Worm (Caenorhabditis elegans) whole organism, midembryonic: ENCODE measurements around the gene fbxa-88.

Experiments
- T22C8.4 ChIP-seq: fragments of 200-800 bp; sonication (Bioruptor generic); IDR thresholded peaks from 2 replicates; pipeline ENCODE4 v1.3.6; 2022; ENCODE audit warnings: missing genetic modification characterization, missing compliant biosample characterization
- cog-1 ChIP-seq: sonication (generic microtip); optimal IDR thresholded peaks from 2 replicates; lab custom pipeline; 2016; ENCODE audit warnings: missing genetic modification characterization, missing compliant biosample characterization
- flt-1 ChIP-seq: fragments of 200-800 bp; sonication (Bioruptor generic); IDR thresholded peaks from 2 replicates; pipeline ENCODE4 v1.3.6; 2022; ENCODE audit warnings: missing genetic modification characterization, missing compliant biosample characterization
- klf-2 ChIP-seq: fragments of 200-800 bp; sonication (Bioruptor generic); conservative IDR thresholded peaks from 2 replicates; pipeline ENCODE4 v1.3.6; 2022; ENCODE audit warnings: missing genetic modification reagents, missing genetic modification characterization, missing compliant biosample characterization
- med-1 ChIP-seq: sonication (generic microtip); optimal IDR thresholded peaks from 2 replicates; lab custom pipeline; 2017; ENCODE audit warnings: missing genetic modification characterization, mild to moderate bottlenecking, missing compliant biosample characterization, antibody characterized with exemption, missing genetic modification reagents; ENCODE audit not compliant: insufficient read depth
- ref-1 ChIP-seq: fragments of 200-800 bp; sonication (Bioruptor generic); conservative IDR thresholded peaks from 2 replicates; pipeline ENCODE4 v1.3.6; 2022; ENCODE audit warnings: missing genetic modification reagents, missing genetic modification characterization, missing compliant biosample characterization
- tab-1 ChIP-seq: fragments of 200-800 bp; sonication (Bioruptor generic); IDR thresholded peaks from 2 replicates; pipeline ENCODE4 v1.3.6; 2022; ENCODE audit warnings: missing genetic modification characterization, missing compliant biosample characterization
- ztf-23 ChIP-seq: fragments of 200-800 bp; sonication (Bioruptor generic); IDR thresholded peaks from 2 replicates; pipeline ENCODE4 v1.3.6; 2022; ENCODE audit warnings: missing genetic modification reagents, missing genetic modification characterization, missing compliant biosample characterization
- ztf-29 ChIP-seq: fragments of 200-800 bp; sonication (Bioruptor generic); IDR thresholded peaks from 2 replicates; pipeline ENCODE4 v1.3.6; 2022; ENCODE audit warnings: missing genetic modification reagents, missing genetic modification characterization, missing compliant biosample characterization

DNA sequence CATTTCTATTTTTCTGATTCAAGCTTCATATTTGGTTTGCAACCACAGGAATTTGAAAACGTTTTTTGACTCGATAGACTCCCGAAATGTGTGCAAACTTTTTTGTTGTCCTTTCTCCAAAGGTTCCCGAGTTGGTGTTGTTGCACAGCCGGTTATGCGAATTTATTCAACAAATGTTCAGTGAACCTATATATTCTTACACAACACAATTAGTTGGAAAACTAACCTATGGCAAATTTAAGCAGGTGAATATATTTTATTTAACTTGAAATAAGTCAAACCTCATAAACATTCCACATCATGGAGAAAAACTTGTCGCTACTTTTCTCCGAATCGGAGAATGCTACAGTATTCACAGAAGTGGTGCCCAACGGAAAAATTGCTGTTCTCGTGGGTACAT is 40.4 kb upstream of the fbxa-88 start, which contains the start of gene srz-14:
- no peak for TF ChIP-seq ref-1 (GFP tag; lab: Robert Waterston, UW)
- no peak for TF ChIP-seq med-1 (GFP tag; lab: Kevin White, UChicago)
- TF ChIP-seq flt-1 (GFP tag; lab: Robert Waterston, UW), result no peak
- no peak for TF ChIP-seq ztf-23
- TF ChIP-seq klf-2 (GFP tag; lab: Robert Waterston, UW), result no peak
- TF ChIP-seq cog-1 (tag; lab: Kevin White, UChicago), result no peak
- no peak for TF ChIP-seq T22C8.4 (GFP tag; lab: Robert Waterston, UW)
- no peak for TF ChIP-seq tab-1 (GFP tag; lab: Robert Waterston, UW)
- no peak for TF ChIP-seq ztf-29
